Worm (Caenorhabditis elegans) whole organism, L2 larva: ENCODE measurements around the gene R06F6.12.

Experiments used
- C34F6.9 ChIP-seq: fragments of 150-350 bp; optimal IDR thresholded peaks from 2 replicates; lab custom pipeline; 2014; ENCODE audit warnings: missing biosample characterization, missing genetic modification characterization
- F13H6.1 ChIP-seq: sonication (generic microtip); optimal IDR thresholded peaks from 2 replicates; lab custom pipeline; 2016; ENCODE audit warnings: missing genetic modification characterization, missing compliant biosample characterization
- R02D3.7 ChIP-seq: fragments of 150-350 bp; optimal IDR thresholded peaks from 2 replicates; lab custom pipeline; 2014; ENCODE audit warnings: missing biosample characterization, missing genetic modification characterization
- alr-1 ChIP-seq: fragments of 150-350 bp; optimal IDR thresholded peaks from 2 replicates; lab custom pipeline; 2014; ENCODE audit warnings: missing biosample characterization, missing genetic modification characterization
- aly-2 ChIP-seq: fragments of 150-350 bp; optimal IDR thresholded peaks from 2 replicates; lab custom pipeline; 2014; ENCODE audit warnings: missing biosample characterization, missing genetic modification characterization
- ama-1 ChIP-seq: fragments of 150-350 bp; optimal IDR thresholded peaks from 2 replicates; lab custom pipeline; 2018; ENCODE audit warnings: inconsistent platforms
- blmp-1 ChIP-seq: sonication (generic microtip); optimal IDR thresholded peaks from 2 replicates; lab custom pipeline; 2017; ENCODE audit warnings: missing genetic modification characterization, mild to moderate bottlenecking, missing compliant biosample characterization, antibody characterized with exemption, moderate library complexity; ENCODE audit not compliant: insufficient read depth
- ceh-82 ChIP-seq: fragments of 150-350 bp; optimal IDR thresholded peaks from 2 replicates; lab custom pipeline; 2014; ENCODE audit warnings: missing biosample characterization, missing genetic modification characterization
- crh-2 ChIP-seq: sonication (generic microtip); optimal IDR thresholded peaks from 2 replicates; lab custom pipeline; 2017; ENCODE audit warnings: missing biosample characterization, missing genetic modification characterization
- dmd-4 ChIP-seq: sonication (generic microtip); optimal IDR thresholded peaks from 2 replicates; lab custom pipeline; 2017; ENCODE audit warnings: missing biosample characterization, missing genetic modification characterization
- egl-27 ChIP-seq: sonication (generic microtip); optimal IDR thresholded peaks from 3 replicates; lab custom pipeline; 2017; ENCODE audit warnings: missing biosample characterization, missing genetic modification reagents, missing genetic modification characterization
- fos-1 ChIP-seq: fragments of 150-350 bp; optimal IDR thresholded peaks from 2 replicates; lab custom pipeline; 2014; ENCODE audit warnings: missing biosample characterization, missing genetic modification characterization
- gmeb-1 ChIP-seq: fragments of 150-350 bp; optimal IDR thresholded peaks from 2 replicates; lab custom pipeline; 2014; ENCODE audit warnings: missing biosample characterization, missing genetic modification characterization
- lin-11 ChIP-seq: fragments of 150-350 bp; sonication (generic microtip); optimal IDR thresholded peaks from 2 replicates; lab custom pipeline; 2014; ENCODE audit warnings: missing biosample characterization, missing genetic modification characterization, inconsistent platforms, mixed read lengths
- lin-13 ChIP-seq: fragments of 150-350 bp; optimal IDR thresholded peaks from 2 replicates; lab custom pipeline; 2014; ENCODE audit warnings: missing biosample characterization, missing genetic modification reagents, missing genetic modification characterization
- lin-39 ChIP-seq: fragments of 150-350 bp; optimal IDR thresholded peaks from 2 replicates; lab custom pipeline; 2014; ENCODE audit warnings: missing biosample characterization, missing genetic modification reagents, missing genetic modification characterization
- lsy-2 ChIP-seq, 2 experiments: fragments of 150-350 bp in 1 of 2; sonication (generic microtip) in 1 of 2; optimal IDR thresholded peaks; 2 replicates each; lab custom pipeline; 2014 to 2017; ENCODE audit warnings: missing biosample characterization in 2 of 2, missing genetic modification characterization in 2 of 2
- mab-5 ChIP-seq: fragments of 150-350 bp; optimal IDR thresholded peaks from 2 replicates; lab custom pipeline; 2014; ENCODE audit warnings: missing biosample characterization, missing genetic modification characterization
- mbf-1 ChIP-seq: sonication (generic microtip); optimal IDR thresholded peaks from 2 replicates; lab custom pipeline; 2017; ENCODE audit warnings: missing biosample characterization, missing genetic modification characterization
- mdl-1 ChIP-seq, 2 experiments: fragments of 150-350 bp in 1 of 2; sonication (generic microtip) in 1 of 2; optimal IDR thresholded peaks; 2 replicates each; lab custom pipeline; 2017; ENCODE audit warnings: missing biosample characterization in 2 of 2, missing genetic modification characterization in 2 of 2
- nhr-10 ChIP-seq: sonication (generic microtip); optimal IDR thresholded peaks from 2 replicates; lab custom pipeline; 2017; ENCODE audit warnings: missing biosample characterization, missing genetic modification characterization
- nhr-11 ChIP-seq: fragments of 150-350 bp; optimal IDR thresholded peaks from 2 replicates; lab custom pipeline; 2014; ENCODE audit warnings: missing biosample characterization, missing genetic modification characterization
- nhr-12 ChIP-seq: fragments of 150-350 bp; optimal IDR thresholded peaks from 2 replicates; lab custom pipeline; 2014; ENCODE audit warnings: missing biosample characterization, missing genetic modification characterization
- nhr-129 ChIP-seq: fragments of 150-350 bp; optimal IDR thresholded peaks from 2 replicates; lab custom pipeline; 2014; ENCODE audit warnings: missing biosample characterization, missing genetic modification characterization
- nhr-21 ChIP-seq: fragments of 150-350 bp; optimal IDR thresholded peaks from 2 replicates; lab custom pipeline; 2014; ENCODE audit warnings: missing biosample characterization, missing genetic modification characterization
- nhr-23 ChIP-seq: fragments of 150-350 bp; optimal IDR thresholded peaks from 2 replicates; lab custom pipeline; 2014; ENCODE audit warnings: missing biosample characterization, missing genetic modification reagents, missing genetic modification characterization
- nhr-25 ChIP-seq: fragments of 150-350 bp; sonication (generic microtip); optimal IDR thresholded peaks from 3 replicates; lab custom pipeline; 2014; ENCODE audit warnings: missing biosample characterization, missing genetic modification characterization
- nhr-77 ChIP-seq: fragments of 150-350 bp; optimal IDR thresholded peaks from 2 replicates; lab custom pipeline; 2014; ENCODE audit warnings: missing biosample characterization, missing genetic modification characterization
- sem-4 ChIP-seq: fragments of 150-350 bp; optimal IDR thresholded peaks from 2 replicates; lab custom pipeline; 2014; ENCODE audit warnings: missing biosample characterization, missing genetic modification reagents, missing genetic modification characterization
- skn-1 ChIP-seq: sonication (generic microtip); optimal IDR thresholded peaks from 2 replicates; lab custom pipeline; 2017; ENCODE audit warnings: missing biosample characterization, missing genetic modification characterization
- sma-3 ChIP-seq: sonication (generic microtip); optimal IDR thresholded peaks from 2 replicates; lab custom pipeline; 2016; ENCODE audit warnings: missing genetic modification reagents, missing genetic modification characterization, missing compliant biosample characterization
- sma-9 ChIP-seq, 2 experiments: fragments of 150-350 bp in 1 of 2; sonication (generic microtip) in 1 of 2; optimal IDR thresholded peaks; 2 replicates each; lab custom pipeline; 2014 to 2016; ENCODE audit warnings: missing genetic modification characterization in 2 of 2, mild to moderate bottlenecking in 1 of 2, missing biosample characterization in 1 of 2, missing compliant biosample characterization in 1 of 2, missing genetic modification reagents in 1 of 2, moderate library complexity in 1 of 2
- snpc-4 ChIP-seq: fragments of 150-350 bp; optimal IDR thresholded peaks from 2 replicates; lab custom pipeline; 2014; ENCODE audit warnings: missing biosample characterization, missing genetic modification characterization
- unc-55 ChIP-seq: fragments of 150-350 bp; sonication (generic microtip); optimal IDR thresholded peaks from 3 replicates; lab custom pipeline; 2014; ENCODE audit warnings: missing biosample characterization, missing genetic modification reagents, missing genetic modification characterization
- ztf-1 ChIP-seq: fragments of 200-800 bp; sonication (Bioruptor generic); conservative IDR thresholded peaks from 2 replicates; pipeline ENCODE4 v1.3.6; 2022; ENCODE audit warnings: missing genetic modification characterization, missing compliant biosample characterization
- ztf-11 ChIP-seq: sonication (generic microtip); optimal IDR thresholded peaks from 2 replicates; lab custom pipeline; 2017; ENCODE audit warnings: missing biosample characterization, missing genetic modification characterization
- ztf-4 ChIP-seq: fragments of 150-350 bp; optimal IDR thresholded peaks from 2 replicates; lab custom pipeline; 2014; ENCODE audit warnings: missing biosample characterization, missing genetic modification characterization

R06F6.12 gene

DNA sequence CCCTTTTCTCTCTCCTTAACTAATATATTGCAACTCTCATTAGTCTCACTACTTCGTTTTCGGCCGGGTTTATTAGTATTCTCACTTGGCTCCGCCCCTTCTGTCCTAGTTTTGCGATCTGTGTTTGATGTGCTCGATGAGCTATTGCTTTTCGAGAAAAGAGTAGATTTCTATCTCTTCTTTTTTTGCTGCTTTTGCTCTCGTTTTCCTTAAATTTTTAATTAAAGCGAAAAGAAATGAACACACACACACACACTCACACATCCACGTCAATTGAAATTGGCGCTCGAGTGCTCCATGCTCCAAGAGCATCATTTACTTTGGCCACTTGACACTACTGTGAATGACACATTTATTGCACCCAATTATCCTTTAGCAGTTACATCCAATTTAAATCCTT, 19.4 kb downstream of the R06F6.12 start:
- TF ChIP-seq dmd-4 (tag; lab: Kevin White, UChicago) (no peak), gmeb-1 (tag; lab: Kevin White, UChicago) (no peak), nhr-23 (tag; lab: Kevin White, UChicago) (no peak), R02D3.7 (tag; lab: Kevin White, UChicago) (no peak), lin-13 (GFP tag; lab: Kevin White, UChicago) (no peak), skn-1 (tag; lab: Kevin White, UChicago) (no peak)

DNA sequence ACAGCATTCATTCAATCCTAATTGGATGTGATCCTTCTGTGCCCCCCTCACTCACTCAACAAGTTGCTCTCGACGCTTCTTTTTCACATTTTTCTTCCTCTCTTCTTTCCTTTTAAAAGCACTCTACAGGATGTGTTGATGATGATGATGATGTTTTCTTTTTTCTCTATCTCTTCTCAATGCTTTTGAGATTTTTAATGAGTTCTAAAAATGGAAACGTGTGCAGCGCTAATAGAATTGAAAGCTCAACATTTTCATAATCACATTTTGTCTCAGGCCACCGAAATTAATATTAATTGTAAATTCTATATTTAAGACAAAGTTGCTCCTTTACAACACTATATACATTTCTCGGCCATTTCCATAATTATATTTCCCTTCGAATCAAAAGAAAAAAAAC, 23.7 kb downstream of the R06F6.12 start:
- TF ChIP-seq lsy-2 (tag; optimal IDR thresholded peaks at IDR 0.05; lab: Kevin White, UChicago), result peak in 1 of 2 experiments; percentile 37
- TF ChIP-seq C34F6.9 (tag; lab: Kevin White, UChicago), result peak; percentile 34
- no peak for TF ChIP-seq R02D3.7 (tag; lab: Kevin White, UChicago)

DNA sequence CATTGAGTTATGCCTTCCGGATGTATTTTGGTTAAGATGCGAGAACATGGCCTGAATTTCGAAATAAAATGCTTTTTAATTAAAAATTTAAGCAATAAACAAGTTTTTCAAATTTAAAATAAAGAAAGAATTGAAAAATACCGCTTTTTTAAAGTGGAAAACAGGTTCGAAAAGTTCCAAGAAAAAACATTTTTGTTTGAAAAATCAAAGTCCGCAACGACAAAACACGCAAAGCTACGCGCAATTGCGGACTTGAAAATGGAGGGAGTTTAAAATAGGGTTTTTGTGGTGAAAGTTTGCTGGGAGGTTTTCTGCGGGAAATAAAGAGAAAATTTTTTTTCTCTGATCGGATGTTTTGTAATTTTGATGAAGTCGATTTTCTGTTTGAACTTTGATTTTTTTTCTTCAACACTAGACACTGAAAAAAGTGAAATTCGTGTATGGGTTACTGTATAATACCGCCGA, 25.4 kb downstream of the R06F6.12 start, which contains the start of gene npp-19:
Gene npp-19, minus strand, starts transcription at position 51 of the 465 bp plus-strand sequence.
- TF ChIP-seq nhr-77 (tag; lab: Kevin White, UChicago) (peak; percentile 67), snpc-4 (tag; lab: Kevin White, UChicago) (no peak), gmeb-1 (tag; lab: Kevin White, UChicago) (peak; percentile 99), F13H6.1 (tag; lab: Kevin White, UChicago) (peak; percentile 42), fos-1 (tag; lab: Kevin White, UChicago) (peak; percentile 48), C34F6.9 (tag; lab: Kevin White, UChicago) (peak; percentile 76), alr-1 (no peak), nhr-11 (tag; lab: Kevin White, UChicago) (no peak), blmp-1 (tag; lab: Kevin White, UChicago) (peak; percentile 38), mab-5 (tag; lab: Kevin White, UChicago) (peak; percentile 46), nhr-25 (tag; lab: Kevin White, UChicago) (no peak), lin-13 (GFP tag; lab: Kevin White, UChicago) (peak; percentile 52), mdl-1 (tag; optimal IDR thresholded peaks at IDR 0.05; lab: Kevin White, UChicago) (no peak), ceh-82 (tag; lab: Kevin White, UChicago) (no peak), lin-11 (tag; lab: Kevin White, UChicago) (no peak), nhr-10 (no peak), nhr-129 (peak; percentile 56), dmd-4 (tag; lab: Kevin White, UChicago) (no peak), sem-4 (peak; percentile 10), sma-9 (GFP tag; optimal IDR thresholded peaks at IDR 0.05; lab: Kevin White, UChicago) (no peak), sma-9 (tag; optimal IDR thresholded peaks at IDR 0.05; lab: Kevin White, UChicago) (no peak), nhr-12 (tag; lab: Kevin White, UChicago) (no peak), ztf-4 (tag; lab: Kevin White, UChicago) (no peak), lsy-2 (tag; optimal IDR thresholded peaks at IDR 0.05; lab: Kevin White, UChicago) (peak; percentile 76 to 87), sma-3 (GFP tag; lab: Kevin White, UChicago) (peak; percentile 47), nhr-21 (tag; lab: Kevin White, UChicago) (peak; percentile 50), ztf-11 (tag; lab: Kevin White, UChicago) (no peak), lin-39 (tag; lab: Kevin White, UChicago) (no peak), crh-2 (tag; lab: Kevin White, UChicago) (peak; percentile 60), skn-1 (tag; lab: Kevin White, UChicago) (no peak), R02D3.7 (tag; lab: Kevin White, UChicago) (peak; percentile 42), unc-55 (GFP tag; lab: Kevin White, UChicago) (peak; percentile 87), mbf-1 (tag; lab: Kevin White, UChicago) (no peak)

DNA sequence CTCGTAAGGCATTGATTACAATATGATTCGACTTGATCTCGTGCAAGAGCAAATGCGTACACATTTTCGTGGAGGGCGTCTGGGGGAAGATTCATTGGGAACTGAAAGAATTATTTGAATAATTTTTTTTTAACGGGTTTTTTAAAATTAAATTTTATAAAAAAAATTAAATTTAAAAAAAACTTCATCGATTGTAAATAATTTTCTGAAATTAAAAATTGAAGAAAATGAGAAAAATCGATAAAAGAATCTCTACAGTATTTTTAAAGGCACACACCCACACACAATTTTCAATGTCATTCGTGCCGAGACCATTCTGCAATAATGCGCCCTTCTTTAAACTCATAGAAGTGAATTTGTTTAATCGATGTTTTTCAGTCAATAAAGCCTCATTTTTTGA, 27.7 kb downstream of the R06F6.12 start, which contains the start of gene set-14:
Gene set-14, minus strand, starts transcription at position 101 of the 400 bp plus-strand sequence.
- TF ChIP-seq F13H6.1 (tag; lab: Kevin White, UChicago) (no peak), nhr-77 (tag; lab: Kevin White, UChicago) (no peak), aly-2 (no peak), ztf-11 (tag; lab: Kevin White, UChicago) (no peak), sem-4 (no peak), lin-39 (tag; lab: Kevin White, UChicago) (no peak), ama-1 (no peak), nhr-12 (tag; lab: Kevin White, UChicago) (no peak), fos-1 (tag; lab: Kevin White, UChicago) (no peak), lsy-2 (tag; optimal IDR thresholded peaks at IDR 0.05; lab: Kevin White, UChicago) (no peak), sma-9 (GFP tag; optimal IDR thresholded peaks at IDR 0.05; lab: Kevin White, UChicago) (no peak), sma-9 (tag; optimal IDR thresholded peaks at IDR 0.05; lab: Kevin White, UChicago) (no peak), ztf-1 (GFP tag; lab: Robert Waterston, UW) (no peak), nhr-25 (tag; lab: Kevin White, UChicago) (no peak), alr-1 (no peak), egl-27 (tag; lab: Kevin White, UChicago) (no peak)
